Worm (Caenorhabditis elegans) whole organism, mixed stage, embryonic: ENCODE measurements around the gene srx-122.

Source experiments
- ces-1 ChIP-seq: fragments of 150-350 bp; optimal IDR thresholded peaks from 2 replicates; lab custom pipeline; 2014; ENCODE audit warnings: missing biosample characterization, missing genetic modification reagents, missing genetic modification characterization
- cnd-1 ChIP-seq: fragments of 200-800 bp; sonication (Bioruptor generic); optimal IDR thresholded peaks from 2 replicates; lab custom pipeline; 2018; ENCODE audit warnings: mild to moderate bottlenecking, missing genetic modification characterization, missing compliant biosample characterization
- lin-13 ChIP-seq: fragments of 150-350 bp; optimal IDR thresholded peaks from 2 replicates; lab custom pipeline; 2014; ENCODE audit warnings: missing biosample characterization, missing genetic modification characterization
- lsy-2 ChIP-seq: fragments of 150-350 bp; optimal IDR thresholded peaks from 2 replicates; lab custom pipeline; 2014; ENCODE audit warnings: missing biosample characterization, missing genetic modification characterization
- mep-1 ChIP-seq: fragments of 150-350 bp; optimal IDR thresholded peaks from 2 replicates; lab custom pipeline; 2017; ENCODE audit warnings: missing biosample characterization, missing genetic modification reagents, missing genetic modification characterization, inconsistent platforms
- nhr-28 ChIP-seq: fragments of 150-350 bp; optimal IDR thresholded peaks from 2 replicates; lab custom pipeline; 2014; ENCODE audit warnings: missing biosample characterization, missing genetic modification characterization
- nhr-76 ChIP-seq: sonication (generic microtip); optimal IDR thresholded peaks from 2 replicates; lab custom pipeline; 2017; ENCODE audit warnings: missing biosample characterization, missing genetic modification characterization
- pha-4 ChIP-seq: fragments of 150-350 bp; optimal IDR thresholded peaks from 2 replicates; lab custom pipeline; 2018; ENCODE audit warnings: missing biosample characterization, missing genetic modification reagents, missing genetic modification characterization
- snpc-4 ChIP-seq: fragments of 150-350 bp; optimal IDR thresholded peaks from 2 replicates; lab custom pipeline; 2014; ENCODE audit warnings: missing biosample characterization, missing genetic modification characterization
- sptf-1 ChIP-seq: sonication (generic microtip); optimal IDR thresholded peaks from 2 replicates; lab custom pipeline; 2017; ENCODE audit warnings: mild to moderate bottlenecking, missing genetic modification characterization, moderate library complexity, missing compliant biosample characterization
- unc-62 ChIP-seq: fragments of 150-350 bp; optimal IDR thresholded peaks from 2 replicates; lab custom pipeline; 2014; ENCODE audit warnings: missing biosample characterization, missing genetic modification reagents, missing genetic modification characterization
- ztf-11 ChIP-seq: fragments of 150-350 bp; optimal IDR thresholded peaks from 2 replicates; lab custom pipeline; 2014; ENCODE audit warnings: missing biosample characterization, missing genetic modification characterization

DNA sequence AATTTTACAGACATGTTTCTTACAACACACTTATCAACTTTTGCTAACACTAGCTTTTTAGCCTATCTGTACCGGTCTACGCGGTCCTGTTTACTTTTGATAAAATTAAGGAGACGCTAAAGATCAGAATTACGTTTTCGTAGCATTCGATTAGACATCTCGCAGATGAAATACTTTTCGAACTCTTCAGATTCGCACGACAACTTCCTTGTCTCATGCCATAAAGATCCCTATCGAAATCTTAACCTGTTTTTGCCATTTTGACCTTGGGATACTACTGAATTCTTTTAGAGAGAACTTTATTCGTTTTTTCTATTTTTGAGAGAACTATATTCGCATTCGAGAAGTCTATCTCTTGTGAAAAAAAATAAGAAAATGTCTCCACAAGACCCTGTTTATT is 35.7 kb upstream of the srx-122 start, which contains the start of gene C17B7.5:
- no peak for TF ChIP-seq cnd-1 (tag; lab: Kevin White, UChicago)
- no peak for TF ChIP-seq lin-13 (tag; lab: Kevin White, UChicago)
- TF ChIP-seq ztf-11 (tag; lab: Kevin White, UChicago), result no peak
- no peak for TF ChIP-seq lsy-2 (tag; lab: Kevin White, UChicago)
- no peak for TF ChIP-seq nhr-28 (tag; lab: Kevin White, UChicago)
- no peak for TF ChIP-seq pha-4 (tag; lab: Kevin White, UChicago)
- no peak for TF ChIP-seq sptf-1 (tag; lab: Kevin White, UChicago)
- TF ChIP-seq mep-1 (tag; lab: Kevin White, UChicago), result no peak
- no peak for TF ChIP-seq unc-62 (GFP tag; lab: Kevin White, UChicago)
- TF ChIP-seq nhr-76 (tag; lab: Kevin White, UChicago), result no peak
- TF ChIP-seq snpc-4 (tag; lab: Kevin White, UChicago), result no peak
- no peak for TF ChIP-seq ces-1 (GFP tag; lab: Kevin White, UChicago)
